Worm (Caenorhabditis elegans) whole organism, early embryonic: ENCODE results near the gene C49F5.8.

Experiments
- B0310.2 ChIP-seq: sonication (generic microtip); optimal IDR thresholded peaks from 2 replicates; lab custom pipeline; 2016; ENCODE audit warnings: mild to moderate bottlenecking, missing genetic modification characterization, missing compliant biosample characterization
- F13C5.2 ChIP-seq: sonication (generic microtip); optimal IDR thresholded peaks from 2 replicates; lab custom pipeline; 2017; ENCODE audit warnings: mild to moderate bottlenecking, missing genetic modification characterization, inconsistent platforms, missing compliant biosample characterization
- aly-1 ChIP-seq: sonication (generic microtip); optimal IDR thresholded peaks from 2 replicates; lab custom pipeline; 2016; ENCODE audit warnings: missing genetic modification characterization, missing compliant biosample characterization
- ama-1 ChIP-seq: fragments of 150-350 bp; optimal IDR thresholded peaks from 2 replicates; lab custom pipeline; 2014
- ceh-13 ChIP-seq: fragments of 200-800 bp; sonication (Bioruptor generic); optimal IDR thresholded peaks from 2 replicates; lab custom pipeline; 2018; ENCODE audit warnings: mild to moderate bottlenecking, missing genetic modification characterization, missing compliant biosample characterization
- ceh-36 ChIP-seq: sonication (generic microtip); optimal IDR thresholded peaks from 2 replicates; lab custom pipeline; 2016; ENCODE audit warnings: missing genetic modification characterization, inconsistent platforms, missing compliant biosample characterization
- ets-7 ChIP-seq: sonication (generic microtip); optimal IDR thresholded peaks from 2 replicates; lab custom pipeline; 2016; ENCODE audit warnings: missing genotype, missing genetic modification characterization, missing compliant biosample characterization
- flt-1 ChIP-seq: fragments of 200-800 bp; sonication (Bioruptor generic); IDR thresholded peaks from 2 replicates; pipeline ENCODE4 v1.3.6; 2022; ENCODE audit warnings: missing genetic modification characterization, missing compliant biosample characterization
- hmbx-1 ChIP-seq: sonication (generic microtip); optimal IDR thresholded peaks from 2 replicates; lab custom pipeline; 2016; ENCODE audit warnings: mild to moderate bottlenecking, missing genetic modification characterization, missing compliant biosample characterization
- hmg-4 ChIP-seq: fragments of 200-800 bp; sonication (Bioruptor generic); optimal IDR thresholded peaks from 2 replicates; lab custom pipeline; 2018; ENCODE audit warnings: mild to moderate bottlenecking, missing genetic modification characterization, missing compliant biosample characterization
- hnd-1 ChIP-seq: sonication (generic microtip); optimal IDR thresholded peaks from 2 replicates; lab custom pipeline; 2016; ENCODE audit warnings: missing genetic modification characterization, missing compliant biosample characterization
- pes-1 ChIP-seq: fragments of 200-800 bp; sonication (Bioruptor generic); IDR thresholded peaks from 2 replicates; pipeline ENCODE4 v1.3.6; 2022; ENCODE audit warnings: missing genetic modification reagents, missing genetic modification characterization, missing compliant biosample characterization
- scrt-1 ChIP-seq: fragments of 200-800 bp; sonication (Bioruptor generic); IDR thresholded peaks from 2 replicates; pipeline ENCODE4 v1.3.6; 2022; ENCODE audit warnings: missing genetic modification characterization, missing compliant biosample characterization
- sea-1 ChIP-seq: fragments of 200-800 bp; sonication (Bioruptor generic); conservative IDR thresholded peaks from 2 replicates; pipeline ENCODE4 v1.3.6; 2022; ENCODE audit warnings: missing genetic modification characterization, missing compliant biosample characterization
- tbx-11 ChIP-seq: fragments of 200-800 bp; sonication (Bioruptor generic); IDR thresholded peaks from 2 replicates; pipeline ENCODE4 v1.3.6; 2022; ENCODE audit warnings: missing genetic modification characterization, missing compliant biosample characterization
- tbx-37 ChIP-seq: fragments of 200-800 bp; sonication (Bioruptor generic); conservative IDR thresholded peaks from 2 replicates; pipeline ENCODE4 v1.3.6; 2022; ENCODE audit warnings: missing genetic modification reagents, missing genetic modification characterization, missing compliant biosample characterization
- tra-4 ChIP-seq: sonication (generic microtip); optimal IDR thresholded peaks from 2 replicates; lab custom pipeline; 2017; ENCODE audit warnings: missing genetic modification characterization, missing compliant biosample characterization

C49F5.8 gene

ce11 chrX:11927585-11927984 is 32.4 kb upstream of the C49F5.8 start, which contains the start of gene F55G7.4:
Gene F55G7.4 (plus strand): TSS chrX:11927885.
- TF ChIP-seq F13C5.2 (tag; lab: Kevin White, UChicago) (no peak), hmg-4 (GFP tag; lab: Kevin White, UChicago) (no peak), scrt-1 (GFP tag; lab: Robert Waterston, UW) (no peak), ama-1 (lab: Kevin White, UChicago) (no peak)

- TF ChIP-seq tbx-37 (GFP tag; lab: Robert Waterston, UW) (no peak), B0310.2 (tag; lab: Kevin White, UChicago) (no peak)
Observed at ce11 chrX:11931559-11931958, 28.4 kb upstream of the C49F5.8 start, which contains the start of gene dot-1.4. Gene dot-1.4 (minus strand): TSS chrX:11931659.

ce11 chrX:11933547-11933946 is 26.4 kb upstream of the C49F5.8 start:
- TF ChIP-seq aly-1 (tag; lab: Kevin White, UChicago), result no peak
- TF ChIP-seq ceh-36 (tag; lab: Kevin White, UChicago), result no peak
- TF ChIP-seq flt-1, result no peak
- TF ChIP-seq hnd-1, result no peak
- TF ChIP-seq ama-1 (lab: Kevin White, UChicago), result no peak
- TF ChIP-seq ets-7 (tag; lab: Kevin White, UChicago), result no peak
- TF ChIP-seq B0310.2 (tag; lab: Kevin White, UChicago), result no peak
- TF ChIP-seq F13C5.2 (tag; lab: Kevin White, UChicago), result no peak
- TF ChIP-seq tbx-37 (GFP tag; lab: Robert Waterston, UW), result no peak
- TF ChIP-seq sea-1, result no peak
- no peak for TF ChIP-seq tbx-11
- TF ChIP-seq pes-1 (GFP tag; lab: Robert Waterston, UW), result no peak
- TF ChIP-seq ceh-13, result no peak
- TF ChIP-seq scrt-1 (GFP tag; lab: Robert Waterston, UW), result no peak
- TF ChIP-seq tra-4 (tag; lab: Kevin White, UChicago), result no peak
- no peak for TF ChIP-seq hmbx-1
- TF ChIP-seq hmg-4 (GFP tag; lab: Kevin White, UChicago), result no peak

- TF ChIP-seq tbx-11 (peak; percentile 79), scrt-1 (GFP tag; lab: Robert Waterston, UW) (peak; percentile 86), ets-7 (tag; lab: Kevin White, UChicago) (no peak), ama-1 (lab: Kevin White, UChicago) (no peak), tra-4 (tag; lab: Kevin White, UChicago) (peak; percentile 20), hmbx-1 (no peak), sea-1 (peak; percentile 88), ceh-36 (tag; lab: Kevin White, UChicago) (peak; percentile 65), hnd-1 (peak; percentile 66), F13C5.2 (tag; lab: Kevin White, UChicago) (peak; percentile 80), pes-1 (GFP tag; lab: Robert Waterston, UW) (peak; percentile 90), ceh-13 (peak; percentile 71), flt-1 (peak; percentile 83), B0310.2 (tag; lab: Kevin White, UChicago) (peak; percentile 60), hmg-4 (GFP tag; lab: Kevin White, UChicago) (peak; percentile 86), tbx-37 (GFP tag; lab: Robert Waterston, UW) (peak; percentile 78), aly-1 (tag; lab: Kevin White, UChicago) (peak; percentile 49)
Observed at ce11 chrX:11934933-11935332, 25.0 kb upstream of the C49F5.8 start.

ce11 chrX:11937343-11937935 is 22.5 kb upstream of the C49F5.8 start:
- TF ChIP-seq hmbx-1, result no peak
- TF ChIP-seq sea-1, result no peak
- TF ChIP-seq B0310.2 (tag; lab: Kevin White, UChicago), result no peak
- TF ChIP-seq ceh-13, result no peak
- TF ChIP-seq ama-1 (lab: Kevin White, UChicago), result no peak
- TF ChIP-seq tbx-11, result 0 out of 2 replicates have a peak, but pooled peaks have one; percentile 69
- TF ChIP-seq hnd-1, result peak; percentile 2
- TF ChIP-seq tra-4 (tag; lab: Kevin White, UChicago), result no peak
- TF ChIP-seq ceh-36 (tag; lab: Kevin White, UChicago), result peak; percentile 31
- peak; percentile 60 for TF ChIP-seq scrt-1 (GFP tag; lab: Robert Waterston, UW)
- TF ChIP-seq flt-1, result peak; percentile 67
- TF ChIP-seq F13C5.2 (tag; lab: Kevin White, UChicago), result peak; percentile 93
- TF ChIP-seq ets-7 (tag; lab: Kevin White, UChicago), result peak; percentile 4
- peak; percentile 59; the same call in 1 of the 2 replicates for TF ChIP-seq tbx-37 (GFP tag; lab: Robert Waterston, UW)
- TF ChIP-seq aly-1 (tag; lab: Kevin White, UChicago), result no peak
- no peak; the same call in 1 of the 2 replicates for TF ChIP-seq pes-1 (GFP tag; lab: Robert Waterston, UW)
- TF ChIP-seq hmg-4 (GFP tag; lab: Kevin White, UChicago), result peak; percentile 81

ce11 chrX:11938826-11939225 is 21.1 kb upstream of the C49F5.8 start, which contains the start of gene F55G7.5:
Gene F55G7.5 (minus strand): TSS chrX:11938926.
- TF ChIP-seq flt-1 (no peak), sea-1 (no peak), tbx-11 (no peak), tbx-37 (GFP tag; lab: Robert Waterston, UW) (no peak), pes-1 (GFP tag; lab: Robert Waterston, UW) (no peak), ceh-13 (no peak), tra-4 (tag; lab: Kevin White, UChicago) (no peak), ets-7 (tag; lab: Kevin White, UChicago) (no peak), hnd-1 (no peak), scrt-1 (GFP tag; lab: Robert Waterston, UW) (no peak), F13C5.2 (tag; lab: Kevin White, UChicago) (no peak), ceh-36 (tag; lab: Kevin White, UChicago) (no peak), hmg-4 (GFP tag; lab: Kevin White, UChicago) (no peak), hmbx-1 (no peak), ama-1 (lab: Kevin White, UChicago) (no peak), B0310.2 (tag; lab: Kevin White, UChicago) (no peak), aly-1 (tag; lab: Kevin White, UChicago) (no peak)

- TF ChIP-seq F13C5.2 (tag; lab: Kevin White, UChicago), result no peak
- TF ChIP-seq aly-1 (tag; lab: Kevin White, UChicago), result no peak
- TF ChIP-seq tbx-37 (GFP tag; lab: Robert Waterston, UW), result no peak
- TF ChIP-seq B0310.2 (tag; lab: Kevin White, UChicago), result no peak
- no peak for TF ChIP-seq pes-1 (GFP tag; lab: Robert Waterston, UW)
- TF ChIP-seq scrt-1 (GFP tag; lab: Robert Waterston, UW), result no peak
- TF ChIP-seq hnd-1, result no peak
- no peak for TF ChIP-seq sea-1
- no peak for TF ChIP-seq tbx-11
- TF ChIP-seq hmg-4 (GFP tag; lab: Kevin White, UChicago), result no peak
- no peak for TF ChIP-seq ama-1 (lab: Kevin White, UChicago)
- no peak for TF ChIP-seq hmbx-1
- TF ChIP-seq ets-7 (tag; lab: Kevin White, UChicago), result no peak
- TF ChIP-seq flt-1, result no peak
- TF ChIP-seq tra-4 (tag; lab: Kevin White, UChicago), result no peak
- TF ChIP-seq ceh-36 (tag; lab: Kevin White, UChicago), result no peak
- no peak for TF ChIP-seq ceh-13
Observed at ce11 chrX:11941951-11942350, 18.0 kb upstream of the C49F5.8 start, which contains the start of gene F55G7.3. Gene F55G7.3 (minus strand): TSS chrX:11942051.
